Fruit fly (Drosophila melanogaster): Measurements from ENCODE around the gene CG17721.

The CG17721 gene

dm6 chr3R:11269013-11269412, 34.1 kb downstream of the CG17721 start (continued):
- TF ChIP-seq H15 (GFP tag; IDR thresholded peaks at IDR 0.05), result peak; percentile 60
- peak in 1 of 2 experiments; percentile 44 for TF ChIP-seq Trl (optimal IDR thresholded peaks at IDR 0.05)
- TF ChIP-seq Trl (GFP tag; optimal IDR thresholded peaks at IDR 0.05), result peak; percentile 73
- peak; percentile 10 for TF ChIP-seq mam (GFP tag; optimal IDR thresholded peaks at IDR 0.05)
- TF ChIP-seq Optix (GFP tag; IDR thresholded peaks at IDR 0.05), result peak; percentile 73
- TF ChIP-seq Oli (tag; optimal IDR thresholded peaks at IDR 0.05), result peak; percentile 66
- peak; percentile 65 for TF ChIP-seq ewg (GFP tag; optimal IDR thresholded peaks at IDR 0.05)
- TF ChIP-seq Meics (GFP tag; optimal IDR thresholded peaks at IDR 0.05), result peak; percentile 74
- TF ChIP-seq prd (optimal IDR thresholded peaks at IDR 0.05), result no peak
- TF ChIP-seq prd (GFP tag; IDR thresholded peaks at IDR 0.05), result peak; percentile 17; the same call in 1 of the 3 replicates
- no peak for TF ChIP-seq Sry-δ (GFP tag; optimal IDR thresholded peaks at IDR 0.05)
- peak; percentile 13 for TF ChIP-seq trh (GFP tag; optimal IDR thresholded peaks at IDR 0.05)
- peak; percentile 29 for TF ChIP-seq YL-1 (GFP tag; optimal IDR thresholded peaks at IDR 0.05)
- TF ChIP-seq fru (optimal IDR thresholded peaks at IDR 0.05), result no peak
- peak; percentile 9 for TF ChIP-seq CG4617 (GFP tag; optimal IDR thresholded peaks at IDR 0.05; ENCODE audit: borderline replicate concordance)
- TF ChIP-seq CG4404 (GFP tag; IDR thresholded peaks at IDR 0.05), result no peak
- peak; percentile 73 for TF ChIP-seq CG17802 (tag; optimal IDR thresholded peaks at IDR 0.05)
- TF ChIP-seq wek (GFP tag; optimal IDR thresholded peaks at IDR 0.05), result peak; percentile 77
- no peak for TF ChIP-seq zfh1 (GFP tag; IDR thresholded peaks at IDR 0.05)
- TF ChIP-seq Taf1 (GFP tag; IDR thresholded peaks at IDR 0.05), result no peak
- TF ChIP-seq CG7357 (GFP tag; IDR thresholded peaks at IDR 0.05), result no peak
- no peak; the same call in 1 of the 2 replicates for TF ChIP-seq Rfx (GFP tag; IDR thresholded peaks at IDR 0.05)
- 0 out of 3 replicates have a peak, but pooled peaks have one; percentile 41 for TF ChIP-seq CG3726 (GFP tag; IDR thresholded peaks at IDR 0.05)
- TF ChIP-seq Drgx (GFP tag; IDR thresholded peaks at IDR 0.05), result peak; percentile 10; the same call in 1 of the 2 replicates
- no peak for TF ChIP-seq tap (tag; optimal IDR thresholded peaks at IDR 0.05)
- TF ChIP-seq Antp (GFP tag; optimal IDR thresholded peaks at IDR 0.05), result peak; percentile 54
- TF ChIP-seq CG12236 (GFP tag; optimal IDR thresholded peaks at IDR 0.05), result peak; percentile 43
- TF ChIP-seq mirr (GFP tag; optimal IDR thresholded peaks at IDR 0.05), result no peak
- no peak for TF ChIP-seq CG14860 (GFP tag; IDR thresholded peaks at IDR 0.05; ENCODE audit: partially characterized antibody)
- TF ChIP-seq CG17829 (tag; optimal IDR thresholded peaks at IDR 0.05), result peak; percentile 75
- peak; percentile 67 for TF ChIP-seq eyg (GFP tag; optimal IDR thresholded peaks at IDR 0.05)
- peak; percentile 53 for TF ChIP-seq Lhr (GFP tag; optimal IDR thresholded peaks at IDR 0.05)
- peak in 1 of 2 experiments; percentile 31 for TF ChIP-seq Hr51 (GFP tag; optimal IDR thresholded peaks at IDR 0.05)
- peak; percentile 54 for TF ChIP-seq Hand (GFP tag; optimal IDR thresholded peaks at IDR 0.05)
- peak; percentile 45 for TF ChIP-seq Fer2 (tag; optimal IDR thresholded peaks at IDR 0.05)
- no peak for TF ChIP-seq CG43689 (GFP tag; IDR thresholded peaks at IDR 0.05)
- TF ChIP-seq toy (GFP tag; IDR thresholded peaks at IDR 0.05), result no peak
- TF ChIP-seq unpg (GFP tag; optimal IDR thresholded peaks at IDR 0.05), result no peak
- TF ChIP-seq dan (GFP tag; IDR thresholded peaks at IDR 0.05), result no peak
- TF ChIP-seq HHEX (GFP tag; optimal IDR thresholded peaks at IDR 0.05), result peak; percentile 73
- TF ChIP-seq Atf-2 (GFP tag; optimal IDR thresholded peaks at IDR 0.05), result peak; percentile 47
- peak; percentile 64 for TF ChIP-seq en (GFP tag; optimal IDR thresholded peaks at IDR 0.05)
- no peak for TF ChIP-seq jigr1 (GFP tag; IDR thresholded peaks at IDR 0.05)
- TF ChIP-seq bowl (GFP tag; IDR thresholded peaks at IDR 0.05), result no peak
- peak; percentile 44 for TF ChIP-seq CG3065 (GFP tag; optimal IDR thresholded peaks at IDR 0.05)
- TF ChIP-seq ken (GFP tag; IDR thresholded peaks at IDR 0.05), result peak; percentile 30; the same call in 1 of the 3 replicates
- peak; percentile 1 for TF ChIP-seq jumu (GFP tag; optimal IDR thresholded peaks at IDR 0.05)
- TF ChIP-seq CG1603 (tag; optimal IDR thresholded peaks at IDR 0.05), result peak; percentile 74
- no peak for TF ChIP-seq Neu2 (GFP tag; optimal IDR thresholded peaks at IDR 0.05; ENCODE audit: borderline replicate concordance)
- TF ChIP-seq dmrt11E (tag; optimal IDR thresholded peaks at IDR 0.05), result peak; percentile 78
- no peak for TF ChIP-seq CG16779 (GFP tag; IDR thresholded peaks at IDR 0.05)
- peak; percentile 78 for TF ChIP-seq NC2β (GFP tag; optimal IDR thresholded peaks at IDR 0.05)
